Fruit fly (Drosophila melanogaster): ENCODE results near the gene CG16781.

DNA sequence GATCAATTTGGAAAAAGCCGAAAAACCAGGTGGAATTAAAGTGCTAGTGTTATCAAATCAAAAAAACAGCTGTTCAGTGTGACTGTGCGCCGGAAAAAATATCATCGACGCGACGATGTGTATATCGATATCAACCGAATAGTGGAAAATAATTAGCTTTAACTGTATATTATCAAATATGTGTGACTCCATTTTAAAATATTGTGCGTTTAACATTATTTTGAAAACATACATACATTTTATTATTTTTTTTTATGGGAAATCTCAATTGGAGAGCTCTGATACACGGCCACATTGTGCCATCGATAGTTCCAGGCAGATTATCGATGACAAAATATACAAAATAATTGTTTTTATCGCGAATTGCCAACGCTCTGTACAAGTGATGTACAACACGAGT, 21.5 kb upstream of the CG16781 start, which contains the start of the genes CG14270 and CG10803:
- TF ChIP-seq scrt (GFP tag; optimal IDR thresholded peaks at IDR 0.05): no peak
- no peak for TF ChIP-seq stc (GFP tag; IDR thresholded peaks at IDR 0.05)
- no peak for TF ChIP-seq h (optimal IDR thresholded peaks at IDR 0.05)
- no peak for TF ChIP-seq CG10654 (GFP tag; optimal IDR thresholded peaks at IDR 0.05)
- no peak for TF ChIP-seq maf-S (GFP tag; optimal IDR thresholded peaks at IDR 0.05)
- no peak for TF ChIP-seq pan (optimal IDR thresholded peaks at IDR 0.05)
- no peak for TF ChIP-seq pan (GFP tag; optimal IDR thresholded peaks at IDR 0.05 in 1 of 2, IDR thresholded peaks at IDR 0.05 in 1 of 2)
